Worm (Caenorhabditis elegans) whole organism, late embryonic: ENCODE measurements around the gene Y73B6BL.44.

Experiments
- ceh-2 ChIP-seq: sonication (generic microtip); optimal IDR thresholded peaks from 2 replicates; lab custom pipeline; 2016; ENCODE audit warnings: missing genotype, missing genetic modification characterization, missing compliant biosample characterization
- ceh-24 ChIP-seq: sonication (generic microtip); optimal IDR thresholded peaks from 2 replicates; lab custom pipeline; 2016; ENCODE audit warnings: mild to moderate bottlenecking, missing genetic modification characterization, missing compliant biosample characterization
- hlh-6 ChIP-seq: sonication (generic microtip); optimal IDR thresholded peaks from 2 replicates; lab custom pipeline; 2016; ENCODE audit warnings: missing genotype, missing genetic modification characterization, missing compliant biosample characterization
- hlh-8 ChIP-seq: sonication (generic microtip); optimal IDR thresholded peaks from 2 replicates; lab custom pipeline; 2016; ENCODE audit warnings: missing genotype, missing genetic modification characterization, missing compliant biosample characterization
- lin-11 ChIP-seq: fragments of 200-800 bp; sonication (Bioruptor generic); optimal IDR thresholded peaks from 2 replicates; lab custom pipeline; 2018; ENCODE audit warnings: mild to moderate bottlenecking, missing genetic modification characterization, missing compliant biosample characterization
- mec-3 ChIP-seq: sonication (generic microtip); optimal IDR thresholded peaks from 2 replicates; lab custom pipeline; 2016; ENCODE audit warnings: borderline replicate concordance, missing genetic modification characterization, missing compliant biosample characterization
- nhr-11 ChIP-seq: fragments of 150-350 bp; optimal IDR thresholded peaks from 2 replicates; lab custom pipeline; 2014; ENCODE audit warnings: missing biosample characterization, missing genetic modification characterization
- ref-2 ChIP-seq: sonication (generic microtip); optimal IDR thresholded peaks from 2 replicates; lab custom pipeline; 2016; ENCODE audit warnings: missing genetic modification characterization, missing compliant biosample characterization
- syd-9 ChIP-seq: sonication (generic microtip); optimal IDR thresholded peaks from 2 replicates; lab custom pipeline; 2016; ENCODE audit warnings: mild to moderate bottlenecking, missing genetic modification characterization, moderate library complexity, missing compliant biosample characterization
- unc-3 ChIP-seq, 2 experiments: fragments of 200-800 bp in 1 of 2; sonication (Bioruptor generic) in 1 of 2; sonication (generic microtip) in 1 of 2; conservative IDR thresholded peaks in 1 of 2; optimal IDR thresholded peaks in 1 of 2; 2 replicates each; pipeline versions ENCODE4 v1.3.6 to Lab custom; 2016 to 2022; ENCODE audit warnings: missing compliant biosample characterization in 2 of 2, missing genetic modification characterization in 2 of 2, missing genetic modification reagents in 1 of 2

- TF ChIP-seq hlh-6 (tag; lab: Kevin White, UChicago) (no peak), hlh-8 (tag; lab: Kevin White, UChicago) (no peak), nhr-11 (no peak), ref-2 (tag; lab: Kevin White, UChicago) (no peak), lin-11 (tag; lab: Kevin White, UChicago) (no peak), mec-3 (tag; lab: Kevin White, UChicago) (no peak), ceh-24 (tag; lab: Kevin White, UChicago) (no peak), unc-3 (GFP tag; conservative IDR thresholded peaks at IDR 0.05; lab: Robert Waterston, UW) (no peak), unc-3 (tag; optimal IDR thresholded peaks at IDR 0.05; lab: Kevin White, UChicago) (no peak), ceh-2 (tag; lab: Kevin White, UChicago) (no peak), syd-9 (tag; lab: Kevin White, UChicago) (no peak)
These were observed at the start of gene Y73B6BL.44 for ce11 chrIV:6493299-6493698.
